Worm (Caenorhabditis elegans) whole organism, L1 larva: ENCODE results near the gene irld-38.

Experiments
- lsy-2 ChIP-seq, 2 experiments: fragments of 150-350 bp; optimal IDR thresholded peaks; 2 replicates each; lab custom pipeline; 2014; ENCODE audit warnings: missing biosample characterization in 2 of 2, missing genetic modification characterization in 2 of 2
- nhr-12 ChIP-seq: sonication (generic microtip); optimal IDR thresholded peaks from 2 replicates; lab custom pipeline; 2017; ENCODE audit warnings: missing biosample characterization, missing genetic modification characterization
- nhr-90 ChIP-seq: sonication (generic microtip); optimal IDR thresholded peaks from 2 replicates; lab custom pipeline; 2016; ENCODE audit warnings: mild to moderate bottlenecking, missing genetic modification characterization, missing compliant biosample characterization; ENCODE audit not compliant: poor library complexity

- TF ChIP-seq nhr-90 (tag; lab: Kevin White, UChicago) (no peak), nhr-12 (tag; lab: Kevin White, UChicago) (no peak), lsy-2 (tag; optimal IDR thresholded peaks at IDR 0.05; lab: Kevin White, UChicago) (no peak)
These were observed 21.8 kb downstream of the irld-38 start, which contains the start of gene srw-136 for ce11 chrV:3010468-3010867.
